Fruit fly (Drosophila melanogaster): ENCODE results near the gene Polr2H.

dm6 chr3L:21738175-21739016, 9.7 kb downstream of the Polr2H start, which contains the start of gene CG14567:
- TF ChIP-seq slp2 (GFP tag; optimal IDR thresholded peaks at IDR 0.05) (no peak), CG6175 (GFP tag; IDR thresholded peaks at IDR 0.05) (no peak), Usf (GFP tag; optimal IDR thresholded peaks at IDR 0.05) (no peak), Nf-YC (tag; optimal IDR thresholded peaks at IDR 0.05) (no peak), chn (GFP tag; optimal IDR thresholded peaks at IDR 0.05) (no peak), ara (GFP tag; IDR thresholded peaks at IDR 0.05) (no peak; the same call in 1 of the 2 replicates), sr (GFP tag; IDR thresholded peaks at IDR 0.05) (no peak), CG11695 (GFP tag; IDR thresholded peaks at IDR 0.05) (no peak), zfh2 (GFP tag; optimal IDR thresholded peaks at IDR 0.05) (no peak)

Measured in whole organism, embryonic.